Fruit fly (Drosophila melanogaster) whole organism, embryonic: Measurements from ENCODE around the gene TwdlM.

Experiments used
- Atf3 ChIP-seq: fragments of 200-800 bp; sonication (Bioruptor generic); optimal IDR thresholded peaks from 3 replicates; lab custom pipeline; 2016; ENCODE audit warnings: missing biosample characterization, missing genetic modification characterization
- CG10959 ChIP-seq: fragments of 200-800 bp; sonication (Bioruptor generic); IDR thresholded peaks from 2 replicates; pipeline ENCODE4 v1.3.6; 2022; ENCODE audit warnings: missing biosample characterization, missing genetic modification characterization
- CG12391 ChIP-seq: fragments of 200-800 bp; sonication (Bioruptor generic); optimal IDR thresholded peaks from 3 replicates; lab custom pipeline; 2018; ENCODE audit warnings: missing biosample characterization, mild to moderate bottlenecking, missing genetic modification characterization, moderate library complexity
- CG12769 ChIP-seq: fragments of 200-800 bp; sonication (Bioruptor generic); optimal IDR thresholded peaks from 2 replicates; lab custom pipeline; 2019; ENCODE audit warnings: missing biosample characterization, mild to moderate bottlenecking, missing genetic modification characterization, moderate library complexity
- CG13894 ChIP-seq: fragments of 200-800 bp; sonication (Bioruptor generic); optimal IDR thresholded peaks from 3 replicates; lab custom pipeline; 2018; ENCODE audit warnings: missing biosample characterization, mild to moderate bottlenecking, missing genetic modification characterization, moderate library complexity
- CG17186 ChIP-seq: fragments of 200-800 bp; sonication (Bioruptor generic); optimal IDR thresholded peaks from 3 replicates; lab custom pipeline; 2017; ENCODE audit warnings: missing biosample characterization, missing genetic modification reagents, missing genetic modification characterization
- CG3407 ChIP-seq: fragments of 200-800 bp; sonication (Bioruptor generic); optimal IDR thresholded peaks from 2 replicates; lab custom pipeline; 2018; ENCODE audit warnings: missing biosample characterization, mild to moderate bottlenecking, missing genetic modification characterization
- CG6175 ChIP-seq: fragments of 200-800 bp; sonication (Bioruptor generic); IDR thresholded peaks from 3 replicates; pipeline ENCODE4 v1.3.6; 2022; ENCODE audit warnings: missing biosample characterization, missing genetic modification characterization
- CG6272 ChIP-seq: fragments of 200-800 bp; sonication (Bioruptor generic); IDR thresholded peaks from 2 replicates; pipeline ENCODE4 v1.3.6; 2022; ENCODE audit warnings: missing biosample characterization, missing genetic modification characterization
- CG7357 ChIP-seq: fragments of 200-800 bp; sonication (Bioruptor generic); IDR thresholded peaks from 3 replicates; pipeline ENCODE4 v1.3.6; 2022; ENCODE audit warnings: missing biosample characterization, missing genetic modification characterization
- CG8281 ChIP-seq: fragments of 200-800 bp; sonication (Bioruptor generic); optimal IDR thresholded peaks from 2 replicates; lab custom pipeline; 2018; ENCODE audit warnings: missing biosample characterization, mild to moderate bottlenecking, missing genetic modification characterization, moderate library complexity
- Dbx ChIP-seq: fragments of 200-800 bp; sonication (Bioruptor generic); IDR thresholded peaks from 3 replicates; pipeline ENCODE4 v1.3.6; 2022; ENCODE audit warnings: missing biosample characterization, missing genetic modification characterization
- Deaf1 ChIP-seq: fragments of 200-800 bp; optimal IDR thresholded peaks from 3 replicates; lab custom pipeline; 2019; ENCODE audit warnings: missing biosample characterization, mild to moderate bottlenecking, missing genetic modification characterization, moderate library complexity
- Ets65A ChIP-seq: fragments of 200-800 bp; sonication (Bioruptor generic); peaks from one replicate; lab custom pipeline; 2016; ENCODE audit warnings: missing biosample characterization, missing genetic modification characterization
- H2.0 ChIP-seq: fragments of 200-800 bp; sonication (Bioruptor generic); IDR thresholded peaks from 2 replicates; pipeline ENCODE4 v1.3.6; 2022; ENCODE audit warnings: missing biosample characterization, missing genetic modification characterization
- HmgD ChIP-seq: fragments of 200-800 bp; sonication (Bioruptor generic); optimal IDR thresholded peaks from 3 replicates; lab custom pipeline; 2016; ENCODE audit warnings: missing biosample characterization, missing genetic modification characterization
- Hr51 ChIP-seq, 2 experiments: fragments of 200-800 bp; sonication (Bioruptor generic); optimal IDR thresholded peaks; 2 replicates in 1 of 2; 3 replicates in 1 of 2; lab custom pipeline; 2016 to 2018; ENCODE audit warnings: missing biosample characterization in 2 of 2, missing genetic modification characterization in 2 of 2, mild to moderate bottlenecking in 1 of 2, moderate library complexity in 1 of 2
- Jarid2 ChIP-seq: fragments of 200-800 bp; sonication (Bioruptor generic); optimal IDR thresholded peaks from 3 replicates; lab custom pipeline; 2017; ENCODE audit warnings: mild to moderate bottlenecking, missing biosample characterization, missing genetic modification reagents, missing genetic modification characterization
- Scr ChIP-seq: fragments of 200-800 bp; sonication (Bioruptor generic); IDR thresholded peaks from 2 replicates; pipeline ENCODE4 v1.3.6; 2022; ENCODE audit warnings: missing biosample characterization, missing genetic modification characterization; ENCODE audit not compliant: partially characterized antibody
- abd-A ChIP-seq: fragments of 200-800 bp; sonication (Bioruptor generic); optimal IDR thresholded peaks from 3 replicates; lab custom pipeline; 2019; ENCODE audit warnings: missing biosample characterization, mild to moderate bottlenecking, missing genetic modification characterization, moderate library complexity
- bsh ChIP-seq, 2 experiments: fragments of 200-800 bp; sonication (Bioruptor generic); optimal IDR thresholded peaks; 2 replicates each; lab custom pipeline; 2017 to 2018; ENCODE audit warnings: mild to moderate bottlenecking in 2 of 2, missing biosample characterization in 2 of 2, missing genetic modification characterization in 2 of 2, moderate library complexity in 1 of 2
- chinmo ChIP-seq: fragments of 200-800 bp; sonication (Bioruptor generic); IDR thresholded peaks from 4 replicates; pipeline ENCODE4 v1.3.6; 2022; ENCODE audit warnings: missing biosample characterization, missing genetic modification characterization; ENCODE audit not compliant: partially characterized antibody
- cwo ChIP-seq: fragments of 200-800 bp; sonication (Bioruptor generic); optimal IDR thresholded peaks from 3 replicates; lab custom pipeline; 2017; ENCODE audit warnings: missing biosample characterization, missing genetic modification characterization, mild to moderate bottlenecking, moderate library complexity, missing genetic modification reagents
- danr ChIP-seq: fragments of 200-800 bp; sonication (Bioruptor generic); IDR thresholded peaks from 2 replicates; pipeline ENCODE4 v1.3.6; 2022; ENCODE audit warnings: missing biosample characterization, missing genetic modification characterization
- fd64A ChIP-seq: fragments of 200-800 bp; sonication (Bioruptor generic); optimal IDR thresholded peaks from 3 replicates; lab custom pipeline; 2018; ENCODE audit warnings: missing biosample characterization, mild to moderate bottlenecking, missing genetic modification characterization
- fd96Cb ChIP-seq: fragments of 200-800 bp; sonication (Bioruptor generic); optimal IDR thresholded peaks from 2 replicates; lab custom pipeline; 2018; ENCODE audit warnings: missing biosample characterization, mild to moderate bottlenecking, missing genetic modification characterization, moderate library complexity
- hkb ChIP-seq, 2 experiments: fragments of 200-800 bp in 1 of 2; fragments of >200 bp in 1 of 2; sonication (Bioruptor generic) in 1 of 2; IDR thresholded peaks in 1 of 2; optimal IDR thresholded peaks in 1 of 2; 2 replicates each; pipeline versions ENCODE4 v1.3.6 to Lab custom; 2017 to 2022; ENCODE audit warnings: missing biosample characterization in 1 of 2, missing genetic modification characterization in 1 of 2
- nmo ChIP-seq: fragments of 200-800 bp; sonication (Bioruptor generic); optimal IDR thresholded peaks from 2 replicates; lab custom pipeline; 2018; ENCODE audit warnings: missing biosample characterization, mild to moderate bottlenecking, missing genetic modification characterization, moderate library complexity
- nom ChIP-seq: fragments of 200-800 bp; sonication (Bioruptor generic); optimal IDR thresholded peaks from 2 replicates; lab custom pipeline; 2017; ENCODE audit warnings: missing biosample characterization, missing genetic modification characterization, mild to moderate bottlenecking, moderate library complexity, missing genetic modification reagents
- pan ChIP-seq, 4 experiments: fragments of >200 bp in 3 of 4; fragments of 200-800 bp in 1 of 4; sonication (Bioruptor generic) in 1 of 4; optimal IDR thresholded peaks in 3 of 4; IDR thresholded peaks in 1 of 4; 2 replicates each; pipeline versions ENCODE4 v1.3.6 to Lab custom; 2017 to 2022; ENCODE audit warnings: missing biosample characterization in 2 of 4, missing genetic modification characterization in 2 of 4, mixed read lengths in 1 of 4
- sd ChIP-seq: fragments of 200-800 bp; sonication (Bioruptor generic); optimal IDR thresholded peaks from 3 replicates; lab custom pipeline; 2018; ENCODE audit warnings: missing biosample characterization, mild to moderate bottlenecking, missing genetic modification characterization, moderate library complexity
- slou ChIP-seq: fragments of 200-800 bp; sonication (Bioruptor generic); optimal IDR thresholded peaks from 3 replicates; lab custom pipeline; 2016; ENCODE audit warnings: missing biosample characterization, missing genetic modification characterization
- tin ChIP-seq: fragments of 200-800 bp; sonication (Bioruptor generic); optimal IDR thresholded peaks from 3 replicates; lab custom pipeline; 2016; ENCODE audit warnings: missing biosample characterization, missing genetic modification characterization
- ttk ChIP-seq: fragments of 200-800 bp; sonication (Bioruptor generic); IDR thresholded peaks from 2 replicates; pipeline ENCODE4 v2.1.2; 2022; ENCODE audit warnings: missing biosample characterization, missing genetic modification characterization
- vvl ChIP-seq: fragments of 200-800 bp; sonication (Bioruptor generic); IDR thresholded peaks from 2 replicates; pipeline ENCODE4 v1.3.6; 2022; ENCODE audit warnings: missing biosample characterization, missing genetic modification characterization
- wek ChIP-seq: fragments of 200-800 bp; sonication (Bioruptor generic); optimal IDR thresholded peaks from 3 replicates; lab custom pipeline; 2018; ENCODE audit warnings: missing biosample characterization, mild to moderate bottlenecking, missing genetic modification characterization, moderate library complexity

TwdlM gene

DNA sequence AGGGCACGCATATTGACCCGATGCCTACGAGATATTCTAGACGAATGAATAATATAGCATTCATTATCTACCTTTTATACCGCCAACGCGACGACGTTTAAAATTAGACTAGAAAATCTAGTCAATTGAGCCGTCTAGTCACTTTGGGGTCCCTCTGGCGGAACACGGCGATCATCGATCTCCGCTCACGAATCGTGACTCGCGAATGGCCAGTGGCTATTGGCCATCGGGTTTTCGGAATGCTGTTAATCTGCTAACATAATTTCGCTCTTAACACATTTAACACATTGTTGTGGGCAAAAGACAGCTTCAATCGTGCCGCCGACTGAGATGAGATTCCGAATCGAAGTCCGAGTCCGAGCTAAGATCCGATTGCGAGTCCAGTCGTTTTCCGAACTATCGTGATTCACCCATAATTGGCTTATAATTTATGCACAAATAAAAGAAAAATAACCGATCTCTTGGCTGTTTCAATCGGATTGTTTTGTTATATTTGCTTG, 2.4 kb downstream of the TwdlM start, which contains the start of gene TwdlP:
Gene TwdlP, minus strand, starts transcription at position 51 of the 500 bp plus-strand sequence.
- TF ChIP-seq sd (tag; lab: Kevin White, UChicago) (peak; percentile 90), Jarid2 (GFP tag; lab: Kevin White, UChicago) (no peak), danr (GFP tag; lab: Robert Waterston, UW) (no peak), ttk (no peak), bsh (GFP tag; optimal IDR thresholded peaks at IDR 0.05; lab: Kevin White, UChicago) (no peak), CG13894 (tag; lab: Kevin White, UChicago) (peak; percentile 20), pan (optimal IDR thresholded peaks at IDR 0.05; lab: Kevin White, UChicago) (no peak), pan (GFP tag; optimal IDR thresholded peaks at IDR 0.05 in 1 of 2, IDR thresholded peaks at IDR 0.05 in 1 of 2) (peak in 1 of 2 experiments; percentile 18), CG12391 (tag; lab: Kevin White, UChicago) (no peak), Deaf1 (tag; lab: Kevin White, UChicago) (peak; percentile 72), Hr51 (GFP tag; optimal IDR thresholded peaks at IDR 0.05; lab: Kevin White, UChicago) (no peak), CG12769 (tag; lab: Kevin White, UChicago) (peak; percentile 57), nmo (GFP tag; lab: Kevin White, UChicago) (no peak), chinmo (GFP tag; lab: Robert Waterston, UW) (peak; percentile 42; the same call in 1 of the 4 replicates), CG6175 (GFP tag; lab: Robert Waterston, UW) (no peak), nom (no peak), Scr (GFP tag; lab: Robert Waterston, UW) (no peak), hkb (optimal IDR thresholded peaks at IDR 0.05; lab: Kevin White, UChicago) (no peak), hkb (GFP tag; IDR thresholded peaks at IDR 0.05; lab: Robert Waterston, UW) (no peak), cwo (GFP tag; lab: Kevin White, UChicago) (no peak), HmgD (GFP tag; lab: Kevin White, UChicago) (no peak), CG10959 (GFP tag; lab: Robert Waterston, UW) (no peak), wek (GFP tag; lab: Kevin White, UChicago) (no peak), Atf3 (GFP tag; lab: Kevin White, UChicago) (no peak), CG17186 (GFP tag; lab: Kevin White, UChicago) (no peak), vvl (GFP tag; lab: Robert Waterston, UW) (peak; percentile 33; the same call in 1 of the 2 replicates), fd64A (GFP tag; lab: Kevin White, UChicago) (no peak), slou (GFP tag; lab: Kevin White, UChicago) (no peak), abd-A (peak; percentile 52), CG7357 (GFP tag; lab: Robert Waterston, UW) (no peak), CG8281 (tag; lab: Kevin White, UChicago) (no peak), CG6272 (GFP tag; lab: Robert Waterston, UW) (no peak), CG3407 (no peak), fd96Cb (no peak)

dm6 chr3R:26623493-26623956, 4.6 kb downstream of the TwdlM start, which contains the start of gene TwdlB:
Gene TwdlB (minus strand): TSS chr3R:26623543.
- TF ChIP-seq H2.0 (GFP tag; lab: Robert Waterston, UW), result 0 out of 2 replicates have a peak, but pooled peaks have one; percentile 25
- TF ChIP-seq sd (tag; lab: Kevin White, UChicago), result peak; percentile 65
- TF ChIP-seq chinmo (GFP tag; lab: Robert Waterston, UW), result peak; percentile 57; the same call in 1 of the 4 replicates
- TF ChIP-seq Dbx (GFP tag; lab: Robert Waterston, UW), result no peak

- TF ChIP-seq tin (GFP tag; lab: Kevin White, UChicago) (no peak), Ets65A (GFP tag; lab: Kevin White, UChicago) (peak; percentile 22)
Observed at dm6 chr3R:26625552-26625951, 6.6 kb downstream of the TwdlM start, which contains the start of gene TwdlL. Gene TwdlL (minus strand): TSS chr3R:26625652.
